Fruit fly (Drosophila melanogaster) whole organism, wandering third instar larva: ENCODE data around the gene CG3704.

Experiments
- N ChIP-seq: fragments of >200 bp; optimal IDR thresholded peaks from 2 replicates; lab custom pipeline; 2018; ENCODE audit warnings: missing biosample characterization, missing external identifiers, missing genetic modification characterization
- Vsx2 ChIP-seq: fragments of 200-300, 225-300 bp; sonication (Bioruptor generic); optimal IDR thresholded peaks from 2 replicates; lab custom pipeline; 2018; ENCODE audit warnings: missing biosample characterization, missing genetic modification characterization; ENCODE audit not compliant: partially characterized antibody
- brk ChIP-seq: fragments of 200-800 bp; sonication (Bioruptor generic); optimal IDR thresholded peaks from 2 replicates; lab custom pipeline; 2016; ENCODE audit warnings: missing biosample characterization, mild to moderate bottlenecking, missing genetic modification characterization
- dmrt93B ChIP-seq: fragments of 200-800 bp; sonication (Bioruptor generic); optimal IDR thresholded peaks from 2 replicates; lab custom pipeline; 2018; ENCODE audit warnings: missing biosample characterization, mild to moderate bottlenecking, missing genetic modification characterization
- lola ChIP-seq: fragments of >200 bp; optimal IDR thresholded peaks from 2 replicates; lab custom pipeline; 2017; ENCODE audit warnings: missing biosample characterization, missing genetic modification characterization
- psq ChIP-seq: fragments of 200-800 bp; sonication (Bioruptor generic); optimal IDR thresholded peaks from 3 replicates; lab custom pipeline; 2017; ENCODE audit warnings: missing biosample characterization, mild to moderate bottlenecking, missing genetic modification characterization, moderate library complexity

dm6 chrX:921359-921758 is 19.2 kb downstream of the CG3704 start:
- TF ChIP-seq psq = peak; percentile 8
- TF ChIP-seq lola = no peak
- TF ChIP-seq Vsx2 (GFP tag; lab: Kevin White, UChicago) = no peak
- TF ChIP-seq dmrt93B = no peak
- no peak for TF ChIP-seq N (GFP tag; lab: Kevin White, UChicago)
- no peak for TF ChIP-seq brk (GFP tag; lab: Kevin White, UChicago)
